Worm (Caenorhabditis elegans) whole organism, mixed stage, embryonic: Measurements from ENCODE around the gene T04C12.11.

Experiments used
- nhr-237 ChIP-seq: fragments of 150-350 bp; optimal IDR thresholded peaks from 2 replicates; lab custom pipeline; 2014; ENCODE audit warnings: missing biosample characterization, missing genetic modification characterization
- nhr-28 ChIP-seq: fragments of 150-350 bp; optimal IDR thresholded peaks from 2 replicates; lab custom pipeline; 2014; ENCODE audit warnings: missing biosample characterization, missing genetic modification characterization

- TF ChIP-seq nhr-237 (tag; lab: Kevin White, UChicago): no peak
- no peak for TF ChIP-seq nhr-28 (tag; lab: Kevin White, UChicago)
Observed at ce11 chrV:11033241-11033640, 26.8 kb downstream of the T04C12.11 start.
